Fruit fly (Drosophila melanogaster): ENCODE measurements around the gene Wdr81.
A peak's percentile ranks its signal among the peaks of the same experiment; 100 is the strongest.

Gene Wdr81

dm6 chr2L:12005436-12006396 lies 15.0 kb downstream of the Wdr81 start (continued):
- TF ChIP-seq Max (GFP tag; optimal IDR thresholded peaks at IDR 0.05), result no peak
- TF ChIP-seq shn (GFP tag; optimal IDR thresholded peaks at IDR 0.05), result no peak
- no peak for TF ChIP-seq HHEX (GFP tag; optimal IDR thresholded peaks at IDR 0.05)
- TF ChIP-seq H15 (GFP tag; IDR thresholded peaks at IDR 0.05), result no peak
- TF ChIP-seq dati (GFP tag; IDR thresholded peaks at IDR 0.05), result no peak
- no peak for TF ChIP-seq CG17359 (tag; optimal IDR thresholded peaks at IDR 0.05)
- no peak for TF ChIP-seq Sry-β (GFP tag; optimal IDR thresholded peaks at IDR 0.05)

DNA sequence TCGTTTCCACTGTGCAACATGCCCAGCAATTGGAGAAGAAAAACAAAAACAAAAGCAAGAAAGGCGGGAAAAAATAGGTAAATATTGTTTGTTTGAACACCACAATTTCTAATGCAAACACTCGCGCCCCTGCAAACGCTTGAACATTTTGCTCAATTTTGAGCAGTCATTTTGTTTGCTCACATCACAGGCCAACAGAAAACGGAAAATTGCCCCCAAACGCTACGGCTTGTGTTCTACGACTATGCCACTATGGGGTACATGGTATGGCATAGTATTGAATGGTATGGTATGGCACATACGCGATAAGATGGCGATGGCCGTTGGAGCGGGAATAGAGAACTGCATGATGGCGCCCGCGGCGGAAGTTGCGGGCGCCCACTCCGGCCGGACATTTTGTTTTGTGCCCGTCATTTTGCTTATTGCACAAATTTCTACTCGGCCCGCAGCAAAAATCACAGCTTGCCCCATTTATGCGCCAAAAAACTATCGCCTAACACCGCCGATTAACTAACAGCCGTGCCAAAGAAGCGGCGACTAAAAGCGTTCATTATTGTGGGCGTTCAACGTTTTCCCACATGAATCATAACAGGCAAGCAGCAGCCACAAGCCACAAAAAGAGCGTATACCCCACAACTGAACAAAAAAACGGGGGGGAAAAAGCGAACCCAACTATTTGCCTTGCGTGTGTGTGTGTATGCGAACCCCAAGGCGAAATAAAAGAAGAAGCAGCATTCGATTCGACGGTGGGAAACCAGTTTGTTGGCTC lies 16.4 kb downstream of the Wdr81 start:
- TF ChIP-seq CG16813 (GFP tag; IDR thresholded peaks at IDR 0.05; ENCODE audit: partially characterized antibody) (no peak), bowl (GFP tag; IDR thresholded peaks at IDR 0.05) (no peak), gt (GFP tag; IDR thresholded peaks at IDR 0.05) (no peak), sim (GFP tag; IDR thresholded peaks at IDR 0.05) (no peak), CG12299 (tag; optimal IDR thresholded peaks at IDR 0.05) (peak; percentile 85), CG17186 (GFP tag; optimal IDR thresholded peaks at IDR 0.05) (no peak), crp (GFP tag; optimal IDR thresholded peaks at IDR 0.05) (peak in 1 of 2 experiments; percentile 6), CG7786 (GFP tag; optimal IDR thresholded peaks at IDR 0.05) (no peak), pb (GFP tag; optimal IDR thresholded peaks at IDR 0.05) (no peak), CG18262 (tag; optimal IDR thresholded peaks at IDR 0.05) (peak; percentile 63), CG32772 (GFP tag; IDR thresholded peaks at IDR 0.05) (no peak), Pdp1 (GFP tag; optimal IDR thresholded peaks at IDR 0.05) (peak; percentile 46 to 55), Deaf1 (tag; optimal IDR thresholded peaks at IDR 0.05) (no peak), CG8924 (tag; optimal IDR thresholded peaks at IDR 0.05) (peak; percentile 68), CG11696 (GFP tag; IDR thresholded peaks at IDR 0.05) (no peak), az2 (GFP tag; optimal IDR thresholded peaks at IDR 0.05) (peak; percentile 43), Atf-2 (GFP tag; optimal IDR thresholded peaks at IDR 0.05) (peak; percentile 5), Sox102F (GFP tag; optimal IDR thresholded peaks at IDR 0.05) (peak; percentile 68), CoRest (tag; optimal IDR thresholded peaks at IDR 0.05) (peak; percentile 50), HmgD (GFP tag; optimal IDR thresholded peaks at IDR 0.05) (no peak), croc (GFP tag; conservative IDR thresholded peaks at IDR 0.05) (no peak; the same call in 1 of the 3 replicates), CG1529 (GFP tag; optimal IDR thresholded peaks at IDR 0.05) (peak; percentile 82), CG33213 (GFP tag; optimal IDR thresholded peaks at IDR 0.05) (peak; percentile 49), wdn (GFP tag; IDR thresholded peaks at IDR 0.05) (no peak), CG3065 (GFP tag; optimal IDR thresholded peaks at IDR 0.05) (peak; percentile 85), emc (GFP tag; optimal IDR thresholded peaks at IDR 0.05) (peak; percentile 35), caup (GFP tag; optimal IDR thresholded peaks at IDR 0.05; ENCODE audit: severe bottlenecking) (peak; percentile 74), CG11093 (GFP tag; IDR thresholded peaks at IDR 0.05) (no peak), CG12071 (GFP tag; optimal IDR thresholded peaks at IDR 0.05) (peak; percentile 61), fd96Cb (tag; optimal IDR thresholded peaks at IDR 0.05) (peak; percentile 2), Six4 (GFP tag; optimal IDR thresholded peaks at IDR 0.05) (peak; percentile 47), row (GFP tag; IDR thresholded peaks at IDR 0.05) (no peak), CG15696 (tag; optimal IDR thresholded peaks at IDR 0.05) (peak; percentile 77), Oaz (GFP tag; IDR thresholded peaks at IDR 0.05) (no peak), CG9797 (GFP tag; optimal IDR thresholded peaks at IDR 0.05) (no peak), toy (GFP tag; IDR thresholded peaks at IDR 0.05) (no peak), sqz (GFP tag; optimal IDR thresholded peaks at IDR 0.05) (peak; percentile 72), dimm (GFP tag; IDR thresholded peaks at IDR 0.05) (no peak), CG7372 (GFP tag; IDR thresholded peaks at IDR 0.05) (no peak)
